Fruit fly (Drosophila melanogaster): Measurements from ENCODE around the gene CG14238.
A peak's percentile ranks its signal among the peaks of the same experiment; 100 is the strongest.

Gene CG14238

DNA sequence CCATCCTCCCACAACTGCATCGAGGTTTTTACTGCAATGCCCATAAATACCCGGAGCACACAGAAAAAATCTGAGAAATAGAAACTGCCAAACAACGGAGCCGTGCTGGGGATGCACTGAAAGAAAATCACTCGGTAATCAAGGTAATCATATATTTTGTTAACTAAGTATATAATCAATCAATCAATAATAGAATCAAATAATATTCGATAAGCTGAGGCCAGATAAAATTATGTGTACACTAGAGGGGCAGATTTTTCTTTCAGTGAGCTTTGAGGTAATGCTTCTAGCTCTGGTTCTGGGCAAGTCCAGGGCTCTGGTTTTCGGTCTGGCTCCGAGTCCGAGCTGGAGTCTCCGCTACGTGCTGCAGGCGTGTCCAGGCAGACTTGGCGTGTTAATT, 20.0 kb downstream of the CG14238 start:
- TF ChIP-seq Ets65A (GFP tag) (peak; percentile 66), onecut (GFP tag; IDR thresholded peaks at IDR 0.05) (no peak)

DNA sequence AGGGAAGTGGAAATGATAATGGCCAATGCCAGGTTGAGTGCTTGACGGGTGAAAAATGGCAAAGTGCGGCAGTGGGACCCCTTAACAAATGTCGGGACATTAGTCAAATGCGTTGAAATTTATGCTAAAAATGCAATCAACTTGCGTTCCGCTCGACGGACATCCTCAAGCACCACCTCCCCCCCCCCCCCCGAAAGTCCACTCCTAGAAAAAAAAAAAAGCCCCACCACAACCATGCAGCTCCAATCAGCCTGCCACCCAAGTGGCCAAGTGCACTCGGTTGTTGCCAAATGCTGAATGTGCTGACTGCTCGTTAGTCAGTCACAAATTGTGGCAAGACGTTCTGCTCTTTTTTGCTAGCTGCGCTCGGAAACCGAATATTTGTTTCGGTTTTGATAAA, 20.6 kb downstream of the CG14238 start:
- TF ChIP-seq CG1233 (GFP tag; optimal IDR thresholded peaks at IDR 0.05) (no peak), Lpt (GFP tag; optimal IDR thresholded peaks at IDR 0.05) (no peak), Hr39 (optimal IDR thresholded peaks at IDR 0.05) (peak; percentile 53), odd (GFP tag; optimal IDR thresholded peaks at IDR 0.05) (no peak), Doc3 (GFP tag; IDR thresholded peaks at IDR 0.05; ENCODE audit: partially characterized antibody) (no peak), dmrt11E (tag; optimal IDR thresholded peaks at IDR 0.05) (no peak), CG4404 (GFP tag; IDR thresholded peaks at IDR 0.05) (no peak)

DNA sequence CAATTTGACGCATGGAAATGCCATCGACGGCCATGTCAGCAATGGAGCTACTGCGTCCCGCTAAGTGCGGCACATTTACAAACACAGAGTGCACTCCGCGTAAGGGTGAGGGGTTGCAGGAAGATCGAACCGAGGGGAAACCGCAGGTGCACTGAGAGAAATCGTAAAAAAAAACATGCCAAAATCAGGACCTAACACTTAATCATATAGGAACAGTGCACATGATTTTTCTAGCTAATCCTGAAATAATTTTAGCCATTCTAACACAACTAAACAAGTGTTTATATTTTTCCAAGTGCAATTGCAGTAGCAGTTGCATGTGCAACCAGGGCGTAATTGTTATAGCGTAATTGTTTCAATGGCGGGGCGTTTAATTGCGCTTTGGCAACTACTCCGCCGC, 21.2 kb downstream of the CG14238 start:
- TF ChIP-seq zf30C (GFP tag; optimal IDR thresholded peaks at IDR 0.05) (no peak), CG42726 (GFP tag; IDR thresholded peaks at IDR 0.05; ENCODE audit: partially characterized antibody) (no peak), CG4820 (GFP tag; optimal IDR thresholded peaks at IDR 0.05) (no peak), Drgx (GFP tag; IDR thresholded peaks at IDR 0.05) (peak; percentile 71)

DNA sequence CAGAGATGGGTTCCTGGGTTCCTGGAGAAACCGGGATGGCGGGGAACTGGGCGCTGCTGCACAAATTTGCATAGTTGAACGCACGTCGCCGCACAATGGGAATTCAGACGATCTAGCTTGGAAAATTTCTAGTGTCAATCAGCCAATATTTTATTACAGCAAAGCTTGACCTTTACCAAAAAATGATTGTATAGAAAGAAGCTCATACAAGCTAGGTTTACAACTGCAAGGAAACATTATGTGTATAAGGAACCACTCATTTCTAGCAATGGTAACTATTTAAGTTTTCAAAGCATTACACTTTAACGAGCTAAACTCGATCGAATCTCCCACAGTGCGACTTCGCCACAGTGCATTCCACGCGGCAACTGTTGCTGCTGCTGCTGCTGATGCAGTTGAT, 22.3 kb downstream of the CG14238 start:
- TF ChIP-seq CG15269 (tag; optimal IDR thresholded peaks at IDR 0.05) (no peak), Mad (GFP tag; optimal IDR thresholded peaks at IDR 0.05) (no peak), CG3065 (GFP tag; optimal IDR thresholded peaks at IDR 0.05) (no peak), Xbp1 (GFP tag; optimal IDR thresholded peaks at IDR 0.05) (no peak), Chrac-16 (GFP tag; optimal IDR thresholded peaks at IDR 0.05) (no peak), CG1832 (GFP tag; optimal IDR thresholded peaks at IDR 0.05) (no peak), Drgx (GFP tag; IDR thresholded peaks at IDR 0.05) (0 out of 2 replicates have a peak, but pooled peaks have one; percentile 24)

dm6 chr3R:26481231-26481630, 23.2 kb downstream of the CG14238 start:
- TF ChIP-seq CG43689 (GFP tag; IDR thresholded peaks at IDR 0.05), result no peak
- no peak for TF ChIP-seq gce (GFP tag; IDR thresholded peaks at IDR 0.05)
- TF ChIP-seq ken (GFP tag; IDR thresholded peaks at IDR 0.05), result no peak
- TF ChIP-seq CG15696 (tag; optimal IDR thresholded peaks at IDR 0.05), result no peak
- TF ChIP-seq CG31441 (GFP tag; IDR thresholded peaks at IDR 0.05), result no peak
- TF ChIP-seq Lim3 (GFP tag; IDR thresholded peaks at IDR 0.05), result no peak
- TF ChIP-seq MTF-1 (GFP tag; optimal IDR thresholded peaks at IDR 0.05; ENCODE audit: borderline replicate concordance), result no peak
- TF ChIP-seq dm (GFP tag; optimal IDR thresholded peaks at IDR 0.05), result no peak
- TF ChIP-seq pros (GFP tag; optimal IDR thresholded peaks at IDR 0.05), result no peak
- no peak for TF ChIP-seq mirr (GFP tag; optimal IDR thresholded peaks at IDR 0.05)
- no peak for TF ChIP-seq CG15073 (GFP tag; optimal IDR thresholded peaks at IDR 0.05)
- no peak for TF ChIP-seq CG1529 (GFP tag; optimal IDR thresholded peaks at IDR 0.05)
- no peak for TF ChIP-seq CG8388 (GFP tag; optimal IDR thresholded peaks at IDR 0.05)
- TF ChIP-seq maf-S (GFP tag; optimal IDR thresholded peaks at IDR 0.05), result no peak
- TF ChIP-seq CG7839 (tag; optimal IDR thresholded peaks at IDR 0.05), result no peak
- no peak for TF ChIP-seq gro (GFP tag; optimal IDR thresholded peaks at IDR 0.05)
- TF ChIP-seq ab (GFP tag; optimal IDR thresholded peaks at IDR 0.05), result no peak
- TF ChIP-seq CG11093 (GFP tag; IDR thresholded peaks at IDR 0.05), result no peak
- no peak for TF ChIP-seq CG31224 (GFP tag; IDR thresholded peaks at IDR 0.05)
- no peak for TF ChIP-seq eyg (GFP tag; optimal IDR thresholded peaks at IDR 0.05)

All from whole organism, embryonic.